Worm (Caenorhabditis elegans): ENCODE measurements around the gene F38A5.8.

- no peak for TF ChIP-seq nhr-76 (tag; optimal IDR thresholded peaks at IDR 0.05)
- TF ChIP-seq nhr-25 (tag; optimal IDR thresholded peaks at IDR 0.05; ENCODE audit: borderline replicate concordance, insufficient read depth), result no peak
- TF ChIP-seq fos-1 (tag; optimal IDR thresholded peaks at IDR 0.05), result no peak
- no peak for TF ChIP-seq snpc-4 (tag; optimal IDR thresholded peaks at IDR 0.05)
- no peak for TF ChIP-seq Y48G9A.11 (GFP tag; IDR thresholded peaks at IDR 0.05)
- no peak for TF ChIP-seq sdz-12 (GFP tag; optimal IDR thresholded peaks at IDR 0.05)
- no peak for TF ChIP-seq pqm-1 (tag; optimal IDR thresholded peaks at IDR 0.05)
- TF ChIP-seq nhr-237 (tag; optimal IDR thresholded peaks at IDR 0.05), result no peak
- TF ChIP-seq lin-39 (tag; optimal IDR thresholded peaks at IDR 0.05), result no peak
- TF ChIP-seq snpc-1.2 (GFP tag; IDR thresholded peaks at IDR 0.05), result no peak
- no peak for TF ChIP-seq nhr-77 (tag; optimal IDR thresholded peaks at IDR 0.05)
- TF ChIP-seq nhr-111 (GFP tag; optimal IDR thresholded peaks at IDR 0.05), result no peak
- no peak for TF ChIP-seq skn-1 (tag; optimal IDR thresholded peaks at IDR 0.05)
Observed at ce11 chrIV:6582604-6583003, 16.9 kb upstream of the F38A5.8 start, which contains the start of gene odr-8.
